Worm (Caenorhabditis elegans): ENCODE data around the gene C49F8.15.

The C49F8.15 gene

ce11 chrX:13340970-13341369 lies 21.4 kb downstream of the C49F8.15 start (continued):
- no peak for TF ChIP-seq aly-2 (tag; optimal IDR thresholded peaks at IDR 0.05)
- TF ChIP-seq isw-1 (GFP tag; IDR thresholded peaks at IDR 0.05): no peak
- TF ChIP-seq zag-1 (tag; optimal IDR thresholded peaks at IDR 0.05): no peak
- TF ChIP-seq ceh-88 (GFP tag; IDR thresholded peaks at IDR 0.05): no peak
- peak; percentile 86 for TF ChIP-seq nhr-71 (tag; optimal IDR thresholded peaks at IDR 0.05)
- peak; percentile 10 to 59 for TF ChIP-seq lsy-2 (tag; optimal IDR thresholded peaks at IDR 0.05)
- no peak for TF ChIP-seq unc-62 (GFP tag; optimal IDR thresholded peaks at IDR 0.05)
- TF ChIP-seq nhr-19 (GFP tag; conservative IDR thresholded peaks at IDR 0.05): peak; percentile 68
- peak; percentile 19 for TF ChIP-seq unc-130 (tag; optimal IDR thresholded peaks at IDR 0.05)
- TF ChIP-seq elt-2 (tag; optimal IDR thresholded peaks at IDR 0.05): no peak
- TF ChIP-seq lin-13 (GFP tag; optimal IDR thresholded peaks at IDR 0.05): no peak
- no peak for TF ChIP-seq unc-30 (tag; optimal IDR thresholded peaks at IDR 0.05)
- no peak for TF ChIP-seq ceh-63 (GFP tag; optimal IDR thresholded peaks at IDR 0.05)
- TF ChIP-seq lin-39 (tag; optimal IDR thresholded peaks at IDR 0.05): peak; percentile 25
- TF ChIP-seq hlh-4 (tag; optimal IDR thresholded peaks at IDR 0.05): no peak
- no peak for TF ChIP-seq ztf-4 (tag; optimal IDR thresholded peaks at IDR 0.05)
- no peak for TF ChIP-seq snpc-4 (tag; optimal IDR thresholded peaks at IDR 0.05)
- TF ChIP-seq zip-4 (GFP tag; optimal IDR thresholded peaks at IDR 0.05): no peak
- TF ChIP-seq unc-86 (tag; optimal IDR thresholded peaks at IDR 0.05): no peak
- TF ChIP-seq elt-3 (tag; optimal IDR thresholded peaks at IDR 0.05): no peak
- no peak for TF ChIP-seq skn-1 (tag; optimal IDR thresholded peaks at IDR 0.05)
- TF ChIP-seq lin-14 (GFP tag; optimal IDR thresholded peaks at IDR 0.05): peak; percentile 81
- TF ChIP-seq hpl-2 (GFP tag; optimal IDR thresholded peaks at IDR 0.05): no peak
- peak; percentile 64 for TF ChIP-seq pag-3 (tag; optimal IDR thresholded peaks at IDR 0.05; ENCODE audit: borderline replicate concordance, insufficient read depth)
- no peak for TF ChIP-seq fkh-8 (tag; optimal IDR thresholded peaks at IDR 0.05)
- no peak for TF ChIP-seq lin-35 (GFP tag; optimal IDR thresholded peaks at IDR 0.05)
- TF ChIP-seq blmp-1 (tag; optimal IDR thresholded peaks at IDR 0.05): no peak
- TF ChIP-seq pqm-1 (tag; optimal IDR thresholded peaks at IDR 0.05): no peak

- TF ChIP-seq efl-1 (optimal IDR thresholded peaks at IDR 0.05): no peak
- peak in 1 of 2 experiments; percentile 21 for TF ChIP-seq efl-1 (GFP tag; optimal IDR thresholded peaks at IDR 0.05 in 1 of 2)
- TF ChIP-seq nhr-71 (tag; optimal IDR thresholded peaks at IDR 0.05): peak; percentile 5
- TF ChIP-seq elt-2 (tag; optimal IDR thresholded peaks at IDR 0.05): peak; percentile 66
- TF ChIP-seq ceh-90 (tag; optimal IDR thresholded peaks at IDR 0.05): no peak
These were observed 23.3 kb downstream of the C49F8.15 start for ce11 chrX:13339029-13339626.

ce11 chrX:13337728-13338127 lies 24.7 kb downstream of the C49F8.15 start, which contains the start of gene ptr-24:
Gene ptr-24, plus strand, starts transcription at chrX:13338028.
- TF ChIP-seq lsy-2 (tag; optimal IDR thresholded peaks at IDR 0.05) (no peak), skn-1 (tag; optimal IDR thresholded peaks at IDR 0.05) (no peak), nhr-76 (tag; optimal IDR thresholded peaks at IDR 0.05) (no peak), unc-30 (tag; optimal IDR thresholded peaks at IDR 0.05) (no peak), efl-3 (GFP tag; optimal IDR thresholded peaks at IDR 0.05) (no peak), sptf-1 (tag; optimal IDR thresholded peaks at IDR 0.05) (no peak), xbp-1 (tag; optimal IDR thresholded peaks at IDR 0.05) (no peak), pag-3 (tag; optimal IDR thresholded peaks at IDR 0.05; ENCODE audit: borderline replicate concordance, insufficient read depth) (no peak), dpl-1 (GFP tag; optimal IDR thresholded peaks at IDR 0.05) (no peak), aly-2 (tag; optimal IDR thresholded peaks at IDR 0.05) (no peak), fkh-4 (tag; optimal IDR thresholded peaks at IDR 0.05; ENCODE audit: borderline replicate concordance) (no peak), elt-2 (tag; optimal IDR thresholded peaks at IDR 0.05) (no peak), ceh-88 (GFP tag; IDR thresholded peaks at IDR 0.05) (no peak), fkh-8 (tag; optimal IDR thresholded peaks at IDR 0.05) (no peak), unc-130 (tag; optimal IDR thresholded peaks at IDR 0.05) (no peak), lir-3 (tag; optimal IDR thresholded peaks at IDR 0.05; ENCODE audit: poor library complexity) (no peak), lin-13 (GFP tag; optimal IDR thresholded peaks at IDR 0.05) (no peak)
